Worm (Caenorhabditis elegans): Measurements from ENCODE around the gene unc-112.

unc-112 gene

ce11 chrV:14728754-14729153, 32.3 kb upstream of the unc-112 start, which contains the start of gene Y50E8A.2:
Gene Y50E8A.2 (minus strand): TSS chrV:14728854.
- TF ChIP-seq ceh-16 (tag; optimal IDR thresholded peaks at IDR 0.05) (no peak), gmeb-1 (tag; optimal IDR thresholded peaks at IDR 0.05) (no peak), ZK546.5 (tag; optimal IDR thresholded peaks at IDR 0.05) (no peak), ceh-82 (tag; optimal IDR thresholded peaks at IDR 0.05) (no peak), R02D3.7 (tag; optimal IDR thresholded peaks at IDR 0.05) (no peak), C34F6.9 (tag; optimal IDR thresholded peaks at IDR 0.05) (no peak), sma-9 (GFP tag; optimal IDR thresholded peaks at IDR 0.05) (no peak), sma-9 (tag; optimal IDR thresholded peaks at IDR 0.05) (no peak), elt-3 (tag; optimal IDR thresholded peaks at IDR 0.05) (no peak), nhr-6 (tag; optimal IDR thresholded peaks at IDR 0.05) (no peak), nhr-77 (tag; optimal IDR thresholded peaks at IDR 0.05) (no peak), nhr-11 (tag; optimal IDR thresholded peaks at IDR 0.05) (no peak), lin-39 (tag; optimal IDR thresholded peaks at IDR 0.05) (no peak), ztf-11 (tag; optimal IDR thresholded peaks at IDR 0.05) (no peak), nhr-129 (tag; optimal IDR thresholded peaks at IDR 0.05) (no peak), egl-27 (tag; optimal IDR thresholded peaks at IDR 0.05) (no peak), nhr-25 (tag; optimal IDR thresholded peaks at IDR 0.05) (no peak), mab-5 (tag; optimal IDR thresholded peaks at IDR 0.05) (no peak), unc-55 (GFP tag; optimal IDR thresholded peaks at IDR 0.05) (no peak)

- no peak for TF ChIP-seq skn-1 (tag; optimal IDR thresholded peaks at IDR 0.05)
- TF ChIP-seq unc-39 (tag; optimal IDR thresholded peaks at IDR 0.05): no peak
- TF ChIP-seq C34F6.9 (tag; optimal IDR thresholded peaks at IDR 0.05): no peak
- TF ChIP-seq mab-5 (tag; optimal IDR thresholded peaks at IDR 0.05): no peak
- no peak for TF ChIP-seq lsy-2 (tag; optimal IDR thresholded peaks at IDR 0.05)
- TF ChIP-seq lin-39 (tag; optimal IDR thresholded peaks at IDR 0.05): no peak
- TF ChIP-seq R02D3.7 (tag; optimal IDR thresholded peaks at IDR 0.05): no peak
- no peak for TF ChIP-seq gmeb-1 (tag; optimal IDR thresholded peaks at IDR 0.05)
- TF ChIP-seq mbf-1 (tag; optimal IDR thresholded peaks at IDR 0.05): no peak
- no peak for TF ChIP-seq nhr-129 (tag; optimal IDR thresholded peaks at IDR 0.05)
These were observed 30.1 kb upstream of the unc-112 start, which contains the start of gene Y50E8A.1 for ce11 chrV:14726596-14726995. Gene Y50E8A.1 (plus strand): TSS chrV:14726896.

- TF ChIP-seq R02D3.7 (tag; optimal IDR thresholded peaks at IDR 0.05) (no peak), sma-9 (GFP tag; optimal IDR thresholded peaks at IDR 0.05) (peak; percentile 77), sma-9 (tag; optimal IDR thresholded peaks at IDR 0.05) (no peak), peb-1 (tag; optimal IDR thresholded peaks at IDR 0.05) (no peak), egl-27 (tag; optimal IDR thresholded peaks at IDR 0.05) (no peak), nhr-6 (tag; optimal IDR thresholded peaks at IDR 0.05) (no peak), ztf-11 (tag; optimal IDR thresholded peaks at IDR 0.05) (no peak), blmp-1 (tag; optimal IDR thresholded peaks at IDR 0.05; ENCODE audit: insufficient read depth) (no peak), elt-3 (tag; optimal IDR thresholded peaks at IDR 0.05) (no peak), crh-2 (tag; optimal IDR thresholded peaks at IDR 0.05) (no peak), nhr-77 (tag; optimal IDR thresholded peaks at IDR 0.05) (no peak), nhr-129 (tag; optimal IDR thresholded peaks at IDR 0.05) (no peak), sma-3 (GFP tag; optimal IDR thresholded peaks at IDR 0.05) (peak; percentile 19), ztf-1 (GFP tag; conservative IDR thresholded peaks at IDR 0.05) (no peak), unc-39 (tag; optimal IDR thresholded peaks at IDR 0.05) (no peak), nhr-21 (tag; optimal IDR thresholded peaks at IDR 0.05) (peak; percentile 42), lsy-2 (tag; optimal IDR thresholded peaks at IDR 0.05) (no peak)
These were observed 29.0 kb upstream of the unc-112 start for ce11 chrV:14725409-14725808.

- TF ChIP-seq ztf-4 (tag; optimal IDR thresholded peaks at IDR 0.05) (no peak), fos-1 (tag; optimal IDR thresholded peaks at IDR 0.05) (no peak)
These were observed 26.6 kb upstream of the unc-112 start, which contains the start of gene R08A2.7 for ce11 chrV:14723020-14723419. Gene R08A2.7 (plus strand): TSS chrV:14723320.

ce11 chrV:14719491-14719890, 23.0 kb upstream of the unc-112 start, which contains the start of gene R08A2.1:
Gene R08A2.1 (minus strand): TSS chrV:14719591.
- TF ChIP-seq lsy-2 (tag; optimal IDR thresholded peaks at IDR 0.05): no peak

ce11 chrV:14716114-14716513, 19.7 kb upstream of the unc-112 start, which contains the start of gene fbxa-147:
Gene fbxa-147 (plus strand): TSS chrV:14716499.
- TF ChIP-seq unc-62 (GFP tag; optimal IDR thresholded peaks at IDR 0.05): no peak
- no peak for TF ChIP-seq Y55F3AM.14 (GFP tag; optimal IDR thresholded peaks at IDR 0.05)
- no peak for TF ChIP-seq lsy-2 (tag; optimal IDR thresholded peaks at IDR 0.05)
- TF ChIP-seq alr-1 (tag; optimal IDR thresholded peaks at IDR 0.05): no peak
- no peak for TF ChIP-seq fos-1 (tag; optimal IDR thresholded peaks at IDR 0.05)
- TF ChIP-seq dmd-4 (tag; optimal IDR thresholded peaks at IDR 0.05): no peak
- TF ChIP-seq nhr-237 (tag; optimal IDR thresholded peaks at IDR 0.05): no peak
- no peak for TF ChIP-seq elt-1 (tag; optimal IDR thresholded peaks at IDR 0.05)
